Worm (Caenorhabditis elegans) whole organism, L1 larva: ENCODE data around the gene F19C7.4.

ENCODE experiments used
- C16A3.4 ChIP-seq: fragments of 150-350 bp; optimal IDR thresholded peaks from 2 replicates; lab custom pipeline; 2014; ENCODE audit warnings: missing biosample characterization, missing genetic modification characterization
- aha-1 ChIP-seq: fragments of 150-350 bp; optimal IDR thresholded peaks from 2 replicates; lab custom pipeline; 2014; ENCODE audit warnings: missing biosample characterization, missing genetic modification characterization
- alr-1 ChIP-seq: fragments of 200-800 bp; sonication (Bioruptor generic); optimal IDR thresholded peaks from 2 replicates; lab custom pipeline; 2018; ENCODE audit warnings: borderline replicate concordance, mild to moderate bottlenecking, missing genetic modification characterization, missing compliant biosample characterization
- aly-2 ChIP-seq: fragments of 150-350 bp; optimal IDR thresholded peaks from 2 replicates; lab custom pipeline; 2014; ENCODE audit warnings: missing biosample characterization, missing genetic modification characterization
- ceh-8 ChIP-seq: fragments of 200-800 bp; sonication (Bioruptor generic); optimal IDR thresholded peaks from 2 replicates; lab custom pipeline; 2018; ENCODE audit warnings: mild to moderate bottlenecking, missing genetic modification characterization, moderate library complexity, missing compliant biosample characterization
- ceh-82 ChIP-seq, 3 experiments: fragments of 150-350 bp in 1 of 3; sonication (generic microtip) in 2 of 3; optimal IDR thresholded peaks; 2 replicates each; lab custom pipeline; 2014 to 2017; ENCODE audit warnings: missing biosample characterization in 3 of 3, missing genetic modification characterization in 3 of 3
- ceh-90 ChIP-seq: sonication (generic microtip); optimal IDR thresholded peaks from 2 replicates; lab custom pipeline; 2016; ENCODE audit warnings: missing genetic modification characterization, missing compliant biosample characterization
- ces-1 ChIP-seq: fragments of 150-350 bp; optimal IDR thresholded peaks from 2 replicates; lab custom pipeline; 2014; ENCODE audit warnings: missing biosample characterization, missing genetic modification reagents, missing genetic modification characterization
- dpl-1 ChIP-seq, 3 experiments: fragments of 150-350 bp in 2 of 3; sonication (generic microtip) in 1 of 3; optimal IDR thresholded peaks; 2 replicates each; lab custom pipeline; 2014 to 2017; ENCODE audit warnings: missing biosample characterization in 3 of 3, missing genetic modification characterization in 3 of 3, missing genetic modification reagents in 3 of 3
- dsc-1 ChIP-seq: sonication (generic microtip); optimal IDR thresholded peaks from 2 replicates; lab custom pipeline; 2016; ENCODE audit warnings: mild to moderate bottlenecking, missing genetic modification characterization, missing compliant biosample characterization
- efl-1 ChIP-seq, 4 experiments: fragments of 150-350 bp; optimal IDR thresholded peaks in 3 of 4; peaks in 1 of 4; 1 replicate in 1 of 4; 2 replicates in 3 of 4; lab custom pipeline; 2014; ENCODE audit warnings: missing biosample characterization in 2 of 4, missing genetic modification characterization in 2 of 4, missing genetic modification reagents in 2 of 4
- efl-3 ChIP-seq: fragments of 200-800 bp; sonication (Bioruptor generic); optimal IDR thresholded peaks from 2 replicates; lab custom pipeline; 2018; ENCODE audit warnings: mild to moderate bottlenecking, missing genetic modification characterization, missing compliant biosample characterization
- egl-13 ChIP-seq: sonication (generic microtip); optimal IDR thresholded peaks from 2 replicates; lab custom pipeline; 2016; ENCODE audit warnings: missing genotype, missing genetic modification reagents, missing genetic modification characterization, missing compliant biosample characterization
- egl-27 ChIP-seq, 2 experiments: fragments of 150-350 bp in 1 of 2; sonication (generic microtip); optimal IDR thresholded peaks; 3 replicates each; lab custom pipeline; 2017 to 2018; ENCODE audit warnings: missing biosample characterization in 2 of 2, missing genetic modification characterization in 2 of 2, missing genetic modification reagents in 2 of 2
- ets-5 ChIP-seq: fragments of 200-800 bp; sonication (Bioruptor generic); IDR thresholded peaks from 2 replicates; pipeline ENCODE4 v1.3.6; 2022; ENCODE audit warnings: missing genetic modification characterization, missing compliant biosample characterization
- fkh-10 ChIP-seq: sonication (generic microtip); optimal IDR thresholded peaks from 2 replicates; lab custom pipeline; 2017; ENCODE audit warnings: missing biosample characterization, missing genetic modification reagents, missing genetic modification characterization
- hlh-17 ChIP-seq: fragments of 200-800 bp; sonication (Bioruptor generic); optimal IDR thresholded peaks from 2 replicates; lab custom pipeline; 2018; ENCODE audit warnings: missing genetic modification characterization, mild to moderate bottlenecking, missing compliant biosample characterization, moderate library complexity, borderline replicate concordance
- irx-1 ChIP-seq: sonication (generic microtip); optimal IDR thresholded peaks from 2 replicates; lab custom pipeline; 2016; ENCODE audit warnings: missing genetic modification characterization, missing compliant biosample characterization
- isw-1 ChIP-seq: fragments of 200-800 bp; sonication (Bioruptor generic); IDR thresholded peaks from 2 replicates; pipeline ENCODE4 v1.3.6; 2022; ENCODE audit warnings: missing genetic modification characterization, missing compliant biosample characterization
- jun-1 ChIP-seq: fragments of 150-350 bp; optimal IDR thresholded peaks from 2 replicates; lab custom pipeline; 2014; ENCODE audit warnings: missing biosample characterization, missing genetic modification reagents, missing genetic modification characterization
- lin-13 ChIP-seq: fragments of 150-350 bp; optimal IDR thresholded peaks from 2 replicates; lab custom pipeline; 2014; ENCODE audit warnings: missing biosample characterization, missing genetic modification reagents, missing genetic modification characterization
- lin-14 ChIP-seq: fragments of 200-800 bp; sonication (Bioruptor generic); optimal IDR thresholded peaks from 2 replicates; lab custom pipeline; 2018; ENCODE audit warnings: mild to moderate bottlenecking, missing genetic modification characterization, moderate library complexity, missing compliant biosample characterization
- lin-35 ChIP-seq, 2 experiments: fragments of 150-350 bp; optimal IDR thresholded peaks; 2 replicates each; lab custom pipeline; 2014; ENCODE audit warnings: missing biosample characterization in 2 of 2, missing genetic modification characterization in 2 of 2, missing genetic modification reagents in 2 of 2
- lin-39 ChIP-seq: fragments of 150-350 bp; optimal IDR thresholded peaks from 2 replicates; lab custom pipeline; 2014; ENCODE audit warnings: missing biosample characterization, missing genetic modification reagents, missing genetic modification characterization
- lir-3 ChIP-seq: sonication (generic microtip); optimal IDR thresholded peaks from 2 replicates; lab custom pipeline; 2016; ENCODE audit warnings: mild to moderate bottlenecking, missing genetic modification characterization, moderate library complexity, missing compliant biosample characterization; ENCODE audit not compliant: poor library complexity
- lsy-2 ChIP-seq, 2 experiments: fragments of 150-350 bp; optimal IDR thresholded peaks; 2 replicates each; lab custom pipeline; 2014; ENCODE audit warnings: missing biosample characterization in 2 of 2, missing genetic modification characterization in 2 of 2
- mab-9 ChIP-seq: fragments of 200-800 bp; sonication (Bioruptor generic); IDR thresholded peaks from 2 replicates; pipeline ENCODE4 v1.3.6; 2022; ENCODE audit warnings: missing genetic modification reagents, missing genetic modification characterization, missing compliant biosample characterization
- mep-1 ChIP-seq: fragments of 150-350 bp; optimal IDR thresholded peaks from 2 replicates; lab custom pipeline; 2014; ENCODE audit warnings: missing biosample characterization, missing genetic modification characterization
- nhr-11 ChIP-seq: fragments of 150-350 bp; optimal IDR thresholded peaks from 2 replicates; lab custom pipeline; 2014; ENCODE audit warnings: missing biosample characterization, missing genetic modification characterization
- nhr-237 ChIP-seq: fragments of 150-350 bp; optimal IDR thresholded peaks from 2 replicates; lab custom pipeline; 2014; ENCODE audit warnings: missing biosample characterization, missing genetic modification characterization
- nhr-28 ChIP-seq: fragments of 150-350 bp; optimal IDR thresholded peaks from 2 replicates; lab custom pipeline; 2014; ENCODE audit warnings: missing biosample characterization, missing genetic modification characterization
- nhr-47 ChIP-seq: sonication (generic microtip); optimal IDR thresholded peaks from 2 replicates; lab custom pipeline; 2016; ENCODE audit warnings: mild to moderate bottlenecking, missing genetic modification characterization, moderate library complexity, missing compliant biosample characterization
- nhr-71 ChIP-seq: sonication (generic microtip); optimal IDR thresholded peaks from 2 replicates; lab custom pipeline; 2016; ENCODE audit warnings: mild to moderate bottlenecking, missing genetic modification characterization, moderate library complexity, missing compliant biosample characterization
- nhr-76 ChIP-seq: sonication (generic microtip); optimal IDR thresholded peaks from 2 replicates; lab custom pipeline; 2017; ENCODE audit warnings: missing biosample characterization, missing genetic modification characterization
- nhr-77 ChIP-seq: fragments of 150-350 bp; optimal IDR thresholded peaks from 2 replicates; lab custom pipeline; 2014; ENCODE audit warnings: missing biosample characterization, missing genetic modification characterization
- nhr-84 ChIP-seq: sonication (generic microtip); optimal IDR thresholded peaks from 2 replicates; lab custom pipeline; 2017; ENCODE audit warnings: missing biosample characterization, missing genetic modification characterization
- nhr-90 ChIP-seq: sonication (generic microtip); optimal IDR thresholded peaks from 2 replicates; lab custom pipeline; 2016; ENCODE audit warnings: mild to moderate bottlenecking, missing genetic modification characterization, missing compliant biosample characterization; ENCODE audit not compliant: poor library complexity
- pag-3 ChIP-seq: sonication (generic microtip); optimal IDR thresholded peaks from 2 replicates; lab custom pipeline; 2017; ENCODE audit warnings: missing genetic modification characterization, mild to moderate bottlenecking, missing compliant biosample characterization, antibody characterized with exemption, borderline replicate concordance; ENCODE audit not compliant: insufficient read depth
- rnt-1 ChIP-seq: sonication (generic microtip); optimal IDR thresholded peaks from 2 replicates; lab custom pipeline; 2016; ENCODE audit warnings: mild to moderate bottlenecking, missing genetic modification characterization, moderate library complexity, missing compliant biosample characterization
- skn-1 ChIP-seq: fragments of 150-350 bp; optimal IDR thresholded peaks from 2 replicates; lab custom pipeline; 2014; ENCODE audit warnings: missing biosample characterization, missing genetic modification characterization
- snpc-4 ChIP-seq: fragments of 150-350 bp; optimal IDR thresholded peaks from 2 replicates; lab custom pipeline; 2014; ENCODE audit warnings: missing biosample characterization, missing genetic modification characterization
- snu-23 ChIP-seq: sonication (generic microtip); optimal IDR thresholded peaks from 2 replicates; lab custom pipeline; 2016; ENCODE audit warnings: missing genetic modification characterization, missing compliant biosample characterization
- sox-4 ChIP-seq: sonication (generic microtip); optimal IDR thresholded peaks from 2 replicates; lab custom pipeline; 2016; ENCODE audit warnings: missing genetic modification characterization, missing compliant biosample characterization
- sup-37 ChIP-seq: fragments of 200-800 bp; sonication (Bioruptor generic); optimal IDR thresholded peaks from 2 replicates; lab custom pipeline; 2018; ENCODE audit warnings: mild to moderate bottlenecking, missing genetic modification characterization, missing compliant biosample characterization
- swsn-7 ChIP-seq: sonication (generic microtip); optimal IDR thresholded peaks from 2 replicates; lab custom pipeline; 2016; ENCODE audit warnings: missing genetic modification characterization, missing compliant biosample characterization
- tbx-2 ChIP-seq: sonication (generic microtip); optimal IDR thresholded peaks from 2 replicates; lab custom pipeline; 2016; ENCODE audit warnings: missing genetic modification characterization, missing compliant biosample characterization
- unc-98 ChIP-seq: fragments of 200-800 bp; sonication (Bioruptor generic); IDR thresholded peaks from 2 replicates; pipeline ENCODE4 v1.3.6; 2022; ENCODE audit warnings: missing genetic modification characterization, missing compliant biosample characterization
- zag-1 ChIP-seq: fragments of 150-350 bp; optimal IDR thresholded peaks from 2 replicates; lab custom pipeline; 2014; ENCODE audit warnings: missing biosample characterization, missing genetic modification characterization

The F19C7.4 gene

DNA sequence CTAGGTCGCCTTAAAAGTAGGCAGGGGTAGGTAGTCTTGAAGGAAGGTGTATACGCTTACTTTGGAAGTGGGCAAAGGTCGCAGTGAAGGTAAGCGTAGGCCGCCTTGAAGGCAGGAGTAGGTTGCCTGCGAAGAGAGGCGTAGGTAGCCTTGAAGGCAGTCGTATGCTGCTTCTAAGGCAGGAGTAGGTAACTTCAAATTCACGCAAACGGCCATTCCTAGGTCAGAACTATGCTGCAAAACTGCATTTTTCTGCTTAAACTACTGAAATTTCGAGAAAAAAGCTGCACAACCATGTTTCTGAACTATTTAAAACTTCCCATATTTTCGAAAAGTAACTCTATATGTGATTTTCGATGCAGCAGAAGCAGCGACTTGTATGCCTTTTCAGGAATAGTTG is 23.2 kb upstream of the F19C7.4 start:
- TF ChIP-seq efl-1 (optimal IDR thresholded peaks at IDR 0.05; lab: Kevin White, UChicago) (no peak), efl-1 (GFP tag; optimal IDR thresholded peaks at IDR 0.05 in 1 of 2; lab: Kevin White, UChicago) (peak in 1 of 2 experiments; percentile 28), nhr-28 (tag; lab: Kevin White, UChicago) (no peak)

DNA sequence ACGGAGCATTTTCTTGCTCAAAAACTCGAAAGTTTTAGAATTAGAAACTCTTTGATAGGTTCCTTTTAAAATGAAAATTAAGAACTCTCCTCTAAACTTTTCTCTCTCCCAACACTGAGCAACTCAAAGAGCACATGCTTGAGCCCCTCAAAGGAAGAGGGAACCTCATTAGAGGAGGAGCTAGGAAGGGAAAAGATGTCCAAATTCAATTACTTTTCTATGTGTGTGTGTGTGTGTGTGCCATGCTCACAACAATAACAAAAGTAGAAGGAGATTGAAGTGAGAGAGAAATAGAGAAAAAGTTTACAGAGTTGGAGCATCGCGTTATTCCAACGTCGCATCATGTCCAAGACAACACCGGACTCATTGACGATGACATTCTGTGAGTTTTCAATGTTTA is 16.7 kb upstream of the F19C7.4 start:
- TF ChIP-seq nhr-77 (no peak), lin-14 (GFP tag; lab: Kevin White, UChicago) (peak; percentile 94), lsy-2 (tag; optimal IDR thresholded peaks at IDR 0.05; lab: Kevin White, UChicago) (peak in 1 of 2 experiments; percentile 50), zag-1 (peak; percentile 80), nhr-71 (tag; lab: Kevin White, UChicago) (peak; percentile 33), lin-35 (GFP tag; optimal IDR thresholded peaks at IDR 0.05; lab: Kevin White, UChicago) (peak in 1 of 2 experiments; percentile 10), dsc-1 (tag; lab: Kevin White, UChicago) (no peak), nhr-90 (tag; lab: Kevin White, UChicago) (no peak), nhr-11 (tag; lab: Kevin White, UChicago) (no peak), dpl-1 (GFP tag; optimal IDR thresholded peaks at IDR 0.05; lab: Kevin White, UChicago) (no peak), nhr-47 (tag; lab: Kevin White, UChicago) (peak; percentile 20), efl-1 (optimal IDR thresholded peaks at IDR 0.05; lab: Kevin White, UChicago) (peak in 1 of 2 experiments; percentile 5), efl-1 (GFP tag; optimal IDR thresholded peaks at IDR 0.05 in 1 of 2; lab: Kevin White, UChicago) (peak in 1 of 2 experiments; percentile 21), nhr-76 (tag; lab: Kevin White, UChicago) (no peak), lin-13 (GFP tag; lab: Kevin White, UChicago) (no peak), nhr-84 (tag; lab: Kevin White, UChicago) (no peak), lir-3 (tag; lab: Kevin White, UChicago) (no peak), tbx-2 (peak; percentile 39), ceh-8 (GFP tag; lab: Kevin White, UChicago) (peak; percentile 19), ces-1 (GFP tag; lab: Kevin White, UChicago) (peak; percentile 97), unc-98 (no peak), egl-13 (no peak), rnt-1 (no peak), ceh-82 (tag; optimal IDR thresholded peaks at IDR 0.05; lab: Kevin White, UChicago) (peak in 1 of 3 experiments; percentile 37), ets-5 (GFP tag; lab: Robert Waterston, UW) (no peak), C16A3.4 (tag; lab: Kevin White, UChicago) (no peak), aly-2 (no peak), efl-3 (GFP tag; lab: Kevin White, UChicago) (no peak), isw-1 (peak; percentile 11; the same call in 1 of the 2 replicates), alr-1 (no peak), lin-39 (no peak), mab-9 (GFP tag; lab: Robert Waterston, UW) (no peak), mep-1 (tag; lab: Kevin White, UChicago) (peak; percentile 33), sox-4 (tag; lab: Kevin White, UChicago) (no peak), egl-27 (tag; optimal IDR thresholded peaks at IDR 0.05; lab: Kevin White, UChicago) (no peak), hlh-17 (no peak), sup-37 (GFP tag; lab: Kevin White, UChicago) (no peak), swsn-7 (tag; lab: Kevin White, UChicago) (no peak), aha-1 (no peak), nhr-237 (tag; lab: Kevin White, UChicago) (no peak), snu-23 (peak; percentile 7), fkh-10 (GFP tag; lab: Kevin White, UChicago) (peak; percentile 96), pag-3 (tag; lab: Kevin White, UChicago) (no peak), snpc-4 (tag; lab: Kevin White, UChicago) (no peak), ceh-90 (no peak), jun-1 (tag; lab: Kevin White, UChicago) (no peak), skn-1 (tag; lab: Kevin White, UChicago) (no peak), irx-1 (tag; lab: Kevin White, UChicago) (no peak)
- TF ChIP-seq, all 84 proteins: peak for 15
